Worm (Caenorhabditis elegans): ENCODE results near the gene inx-5.

DNA sequence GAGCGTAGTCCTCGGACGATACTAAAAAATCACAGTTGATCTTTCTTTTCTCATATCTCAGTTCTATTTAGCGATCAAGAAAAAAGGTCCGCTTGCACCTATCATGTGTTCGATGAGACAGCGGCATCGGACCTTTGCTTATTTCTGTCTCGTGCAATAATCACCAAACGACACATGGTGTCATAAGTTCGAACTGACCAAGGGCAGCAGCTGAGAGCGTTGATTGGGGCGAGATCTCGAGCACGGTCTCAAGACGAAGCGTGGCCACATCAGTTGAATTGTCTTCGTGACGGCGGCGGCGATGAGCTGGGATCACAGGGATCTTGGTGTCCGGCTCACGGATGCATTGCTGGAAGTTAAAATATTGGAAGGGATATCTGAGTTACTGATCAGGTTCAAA lies 39.5 kb downstream of the inx-5 start:
- no peak for TF ChIP-seq hnd-1 (tag; optimal IDR thresholded peaks at IDR 0.05)
- no peak for TF ChIP-seq flt-1 (GFP tag; IDR thresholded peaks at IDR 0.05)
